Worm (Caenorhabditis elegans) whole organism, L4/young adult: ENCODE measurements around the gene lgc-57.

Source experiments
- W03F9.2 ChIP-seq: fragments of 150-350 bp; optimal IDR thresholded peaks from 2 replicates; lab custom pipeline; 2014; ENCODE audit warnings: missing biosample characterization, missing genetic modification characterization
- dao-5 ChIP-seq: sonication (generic microtip); optimal IDR thresholded peaks from 2 replicates; lab custom pipeline; 2016; ENCODE audit warnings: missing genotype, missing genetic modification characterization, moderate library complexity, missing compliant biosample characterization
- him-1 ChIP-seq: sonication (generic microtip); optimal IDR thresholded peaks from 2 replicates; lab custom pipeline; 2016; ENCODE audit warnings: missing genotype, missing genetic modification reagents, missing genetic modification characterization, missing compliant biosample characterization

The lgc-57 gene

DNA sequence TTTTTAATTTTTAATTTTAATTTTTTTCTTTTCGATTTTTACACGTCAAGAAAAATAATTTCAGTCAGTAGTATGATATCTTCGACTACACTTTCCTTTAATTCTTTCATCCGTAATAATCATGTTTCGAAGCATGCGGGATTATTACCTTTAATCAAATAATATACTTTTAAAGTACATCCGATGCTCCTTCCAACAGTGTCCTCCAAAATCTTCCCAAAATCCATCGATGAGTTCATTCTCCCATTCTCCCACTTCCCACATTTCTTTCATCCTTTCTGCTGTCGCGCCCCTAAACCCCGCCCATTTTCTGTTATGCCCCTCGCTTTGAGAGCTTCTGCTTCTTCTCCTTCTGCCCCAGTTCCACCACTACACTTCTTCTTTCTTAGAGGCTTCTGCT lies at the start of gene lgc-57:
Gene lgc-57 (plus strand): TSS at position 301 of the 400 bp plus-strand sequence.
- TF ChIP-seq W03F9.2 (tag; lab: Kevin White, UChicago): no peak
- TF ChIP-seq dao-5: no peak
- no peak for TF ChIP-seq him-1 (tag; lab: Kevin White, UChicago)

- TF ChIP-seq dao-5: no peak
- no peak for TF ChIP-seq him-1 (tag; lab: Kevin White, UChicago)
- TF ChIP-seq W03F9.2 (tag; lab: Kevin White, UChicago): no peak
Observed at ce11 chrII:10646901-10647566, 47.8 kb upstream of the lgc-57 start, which contains the start of gene M28.10. M28.10 (plus strand) TSS chrII:10647516.

- TF ChIP-seq him-1 (tag; lab: Kevin White, UChicago) (no peak), dao-5 (no peak), W03F9.2 (tag; lab: Kevin White, UChicago) (no peak)
Observed at ce11 chrII:10652112-10652511, 42.7 kb upstream of the lgc-57 start, which contains the start of gene nphp-1. nphp-1 (minus strand) TSS chrII:10652256.

- TF ChIP-seq dao-5 (no peak), him-1 (tag; lab: Kevin White, UChicago) (no peak), W03F9.2 (tag; lab: Kevin White, UChicago) (no peak)
Observed at ce11 chrII:10653559-10653958, 41.3 kb upstream of the lgc-57 start.

- TF ChIP-seq dao-5 (no peak), W03F9.2 (tag; lab: Kevin White, UChicago) (no peak), him-1 (tag; lab: Kevin White, UChicago) (no peak)
Observed at ce11 chrII:10654435-10654834, 40.4 kb upstream of the lgc-57 start.

- TF ChIP-seq him-1 (tag; lab: Kevin White, UChicago): no peak
- no peak for TF ChIP-seq dao-5
- no peak for TF ChIP-seq W03F9.2 (tag; lab: Kevin White, UChicago)
Observed at ce11 chrII:10656395-10656794, 38.4 kb upstream of the lgc-57 start.

ce11 chrII:10657632-10658108 lies 37.1 kb upstream of the lgc-57 start, which contains the start of gene lact-3:
lact-3 (minus strand) TSS chrII:10657682.
- TF ChIP-seq W03F9.2 (tag; lab: Kevin White, UChicago) (no peak), dao-5 (no peak), him-1 (tag; lab: Kevin White, UChicago) (no peak)

DNA sequence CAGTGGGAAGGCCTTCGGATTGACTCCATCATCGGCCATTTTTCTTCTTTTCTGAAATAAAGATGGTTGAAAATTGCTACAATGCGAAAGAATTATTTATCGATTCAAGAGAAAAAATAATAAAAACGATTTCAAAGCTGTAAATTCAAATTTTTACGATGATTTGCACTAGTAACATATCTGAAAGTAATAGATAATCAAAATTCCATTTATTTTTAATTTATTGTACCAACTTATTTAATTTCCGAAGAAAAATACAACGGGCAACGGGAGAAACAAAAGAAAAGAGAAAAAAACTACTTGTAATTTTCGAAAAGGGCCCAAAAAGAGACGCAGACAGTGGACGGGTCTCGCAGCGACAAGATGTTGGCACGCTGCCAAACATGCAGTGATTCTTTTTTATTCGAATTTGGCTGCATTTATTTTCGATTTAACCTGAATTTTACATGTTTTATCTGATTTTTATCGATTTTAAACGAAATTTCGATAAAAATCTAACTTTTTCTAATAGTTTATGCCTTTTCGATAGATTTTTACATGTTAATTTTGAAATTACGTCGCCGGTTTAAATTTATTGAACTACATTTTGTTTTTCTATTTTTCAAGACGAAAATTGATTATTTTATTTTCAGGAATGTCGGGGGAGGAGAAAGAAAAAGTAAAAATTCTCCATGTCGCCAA lies 36.1 kb upstream of the lgc-57 start, which contains the start of the genes snu-13 and rsp-7:
Gene snu-13 (minus strand): TSS at position 51 of the 681 bp plus-strand sequence.
Gene rsp-7 (plus strand): TSS at position 631 of the 681 bp plus-strand sequence.
- TF ChIP-seq W03F9.2 (tag; lab: Kevin White, UChicago) (peak; percentile 90), dao-5 (no peak)

- TF ChIP-seq him-1 (tag; lab: Kevin White, UChicago): no peak
- no peak for TF ChIP-seq dao-5
- TF ChIP-seq W03F9.2 (tag; lab: Kevin White, UChicago): no peak
Observed at ce11 chrII:10659585-10659984, 35.2 kb upstream of the lgc-57 start.

ce11 chrII:10660892-10661291 lies 33.9 kb upstream of the lgc-57 start, which contains the start of gene marc-2:
marc-2 (minus strand) TSS chrII:10660992.
- TF ChIP-seq dao-5 (no peak), him-1 (tag; lab: Kevin White, UChicago) (no peak), W03F9.2 (tag; lab: Kevin White, UChicago) (no peak)

DNA sequence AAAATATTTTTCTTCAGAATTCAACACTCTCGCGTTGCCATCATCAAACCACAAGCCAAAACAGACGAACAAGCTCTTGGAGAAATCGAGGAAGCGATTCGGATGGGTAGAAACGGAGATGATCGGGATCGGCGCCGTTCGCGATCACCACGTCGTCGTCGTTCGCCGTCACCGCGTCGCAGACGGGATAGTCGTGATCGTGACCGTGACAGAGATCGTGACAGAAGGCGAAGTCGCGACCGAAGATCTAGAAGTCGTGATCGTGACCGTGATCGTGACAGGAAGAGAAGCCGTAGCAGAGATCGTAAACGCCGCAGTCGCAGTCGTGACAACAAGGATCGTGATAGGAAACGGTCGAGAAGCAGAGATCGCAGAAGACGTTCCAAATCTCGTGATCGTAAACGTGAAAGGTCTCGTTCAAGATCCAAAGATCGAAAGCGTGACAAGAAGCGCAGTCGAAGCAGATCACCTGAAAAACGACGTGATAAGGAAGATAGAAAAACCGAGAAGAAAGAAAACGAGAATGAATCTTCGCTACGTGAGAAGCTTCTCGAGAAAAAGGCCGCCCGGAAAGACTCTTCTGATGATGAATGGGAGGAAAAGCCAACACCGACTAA lies 33.3 kb upstream of the lgc-57 start:
- TF ChIP-seq W03F9.2 (tag; lab: Kevin White, UChicago) (no peak), him-1 (tag; lab: Kevin White, UChicago) (no peak)

DNA sequence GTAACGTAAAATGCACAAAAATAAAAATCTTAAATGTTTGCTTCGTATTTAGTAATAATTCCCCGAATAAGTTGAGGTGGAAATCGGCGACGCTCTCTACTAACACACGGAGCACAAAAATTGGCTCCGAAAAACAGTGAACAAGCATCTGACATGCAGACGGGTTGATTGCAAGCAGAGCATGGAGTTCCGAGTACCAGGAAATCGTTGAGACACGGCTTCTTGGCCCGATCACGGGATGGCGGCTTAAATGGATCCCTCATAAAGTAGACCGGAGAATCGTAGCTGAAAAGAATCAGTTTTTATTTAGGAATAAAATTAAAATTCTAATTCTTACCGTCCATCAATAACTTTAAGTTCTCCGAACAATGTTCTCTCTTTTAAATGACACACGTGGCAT lies 32.5 kb upstream of the lgc-57 start:
- TF ChIP-seq him-1 (tag; lab: Kevin White, UChicago) (no peak), W03F9.2 (tag; lab: Kevin White, UChicago) (no peak), dao-5 (no peak)

DNA sequence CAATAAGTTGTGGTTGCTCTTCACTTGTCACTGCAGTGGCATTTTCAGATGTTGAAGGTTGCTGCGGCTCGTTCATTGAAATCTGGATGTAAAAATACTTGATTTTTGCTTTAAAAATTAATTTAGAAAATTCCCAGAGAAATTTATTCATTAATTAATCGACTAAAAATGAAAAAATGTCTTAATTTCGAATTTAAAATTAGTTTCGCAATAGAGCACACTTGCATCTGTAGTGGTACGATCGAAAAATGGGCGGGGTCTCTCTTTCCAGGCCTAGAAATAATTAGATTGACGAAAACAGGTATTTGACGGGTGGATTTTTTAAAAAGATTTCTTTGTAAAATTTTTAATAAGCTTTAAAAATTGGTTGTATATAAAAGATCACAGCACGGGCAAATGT lies 32.1 kb upstream of the lgc-57 start, which contains the start of gene D2089.8:
Gene D2089.8 (minus strand): TSS at position 84 of the 400 bp plus-strand sequence.
- no peak for TF ChIP-seq dao-5
- TF ChIP-seq him-1 (tag; lab: Kevin White, UChicago): no peak
- peak; percentile 24 for TF ChIP-seq W03F9.2 (tag; lab: Kevin White, UChicago)
